Fruit fly (Drosophila melanogaster) whole organism, embryonic: ENCODE data around the gene CG14383.

Experiments
- Antp ChIP-seq: fragments of 200-800 bp; sonication (Bioruptor generic); optimal IDR thresholded peaks from 3 replicates; lab custom pipeline; 2016; ENCODE audit warnings: missing biosample characterization, missing genetic modification characterization
- C15 ChIP-seq: fragments of 200-800 bp; sonication (Bioruptor generic); IDR thresholded peaks from 3 replicates; pipeline ENCODE4 v1.3.6; 2022; ENCODE audit warnings: missing biosample characterization, missing genetic modification characterization
- CG10431 ChIP-seq: fragments of 200-800 bp; sonication (Bioruptor generic); optimal IDR thresholded peaks from 3 replicates; lab custom pipeline; 2018; ENCODE audit warnings: missing biosample characterization, mild to moderate bottlenecking, missing genetic modification characterization
- CG10565 ChIP-seq: fragments of 200-800 bp; sonication (Bioruptor generic); optimal IDR thresholded peaks from 3 replicates; lab custom pipeline; 2016; ENCODE audit warnings: missing biosample characterization, mild to moderate bottlenecking, missing genetic modification characterization
- CG10959 ChIP-seq: fragments of 200-800 bp; sonication (Bioruptor generic); IDR thresholded peaks from 2 replicates; pipeline ENCODE4 v1.3.6; 2022; ENCODE audit warnings: missing biosample characterization, missing genetic modification characterization
- CG11247 ChIP-seq: fragments of 200-800 bp; sonication (Bioruptor generic); IDR thresholded peaks from 2 replicates; pipeline ENCODE4 v1.3.6; 2022; ENCODE audit warnings: missing biosample characterization, missing genetic modification characterization
- CG12391 ChIP-seq: fragments of 200-800 bp; sonication (Bioruptor generic); optimal IDR thresholded peaks from 3 replicates; lab custom pipeline; 2018; ENCODE audit warnings: missing biosample characterization, mild to moderate bottlenecking, missing genetic modification characterization, moderate library complexity
- CG13287 ChIP-seq: fragments of 200-800 bp; sonication (Bioruptor generic); IDR thresholded peaks from 2 replicates; pipeline ENCODE4 v1.3.6; 2022; ENCODE audit warnings: missing biosample characterization, missing genetic modification characterization; ENCODE audit not compliant: partially characterized antibody
- CG15269 ChIP-seq: fragments of 200-800 bp; sonication (Bioruptor generic); optimal IDR thresholded peaks from 2 replicates; lab custom pipeline; 2018; ENCODE audit warnings: missing biosample characterization, mild to moderate bottlenecking, missing genetic modification characterization, moderate library complexity
- CG17802 ChIP-seq: fragments of 200-800 bp; sonication (Bioruptor generic); optimal IDR thresholded peaks from 2 replicates; lab custom pipeline; 2018; ENCODE audit warnings: missing biosample characterization, mild to moderate bottlenecking, missing genetic modification characterization, moderate library complexity
- CG18262 ChIP-seq: fragments of 200-800 bp; optimal IDR thresholded peaks from 3 replicates; lab custom pipeline; 2019; ENCODE audit warnings: missing biosample characterization, mild to moderate bottlenecking, missing genetic modification characterization, moderate library complexity
- CG18764 ChIP-seq: fragments of 200-800 bp; sonication (Bioruptor generic); optimal IDR thresholded peaks from 3 replicates; lab custom pipeline; 2016; ENCODE audit warnings: missing biosample characterization, missing genetic modification characterization
- CG3407 ChIP-seq: fragments of 200-800 bp; sonication (Bioruptor generic); optimal IDR thresholded peaks from 2 replicates; lab custom pipeline; 2018; ENCODE audit warnings: missing biosample characterization, mild to moderate bottlenecking, missing genetic modification characterization
- CG3838 ChIP-seq: fragments of 200-800 bp; sonication (Bioruptor generic); optimal IDR thresholded peaks from 3 replicates; lab custom pipeline; 2016; ENCODE audit warnings: missing biosample characterization, missing genetic modification characterization
- CG4617 ChIP-seq: fragments of 200-800 bp; sonication (Bioruptor generic); optimal IDR thresholded peaks from 3 replicates; lab custom pipeline; 2016; ENCODE audit warnings: missing biosample characterization, missing genetic modification characterization, borderline replicate concordance
- CG4730 ChIP-seq: fragments of 200-800 bp; sonication (Bioruptor generic); IDR thresholded peaks from 2 replicates; pipeline ENCODE4 v1.3.6; 2022; ENCODE audit warnings: missing biosample characterization, missing genetic modification characterization
- CG6254 ChIP-seq: fragments of 200-800 bp; sonication (Bioruptor generic); optimal IDR thresholded peaks from 3 replicates; lab custom pipeline; 2017; ENCODE audit warnings: mild to moderate bottlenecking, missing biosample characterization, missing genetic modification reagents, missing genetic modification characterization
- CG6791 ChIP-seq: fragments of 200-800 bp; sonication (Bioruptor generic); IDR thresholded peaks from 3 replicates; pipeline ENCODE4 v1.3.6; 2022; ENCODE audit warnings: missing biosample characterization, missing genetic modification characterization; ENCODE audit not compliant: partially characterized antibody
- CG9932 ChIP-seq: fragments of 200-800 bp; sonication (Bioruptor generic); IDR thresholded peaks from 2 replicates; pipeline ENCODE4 v1.3.6; 2022; ENCODE audit warnings: missing biosample characterization, missing genetic modification characterization
- D ChIP-seq, 2 experiments: fragments of 200-800 bp in 1 of 2; fragments of >200 bp in 1 of 2; sonication (Bioruptor generic) in 1 of 2; optimal IDR thresholded peaks; 2 replicates in 1 of 2; 3 replicates in 1 of 2; lab custom pipeline; 2017; ENCODE audit warnings: mild to moderate bottlenecking in 1 of 2, missing biosample characterization in 1 of 2, missing genetic modification characterization in 1 of 2, missing genetic modification reagents in 1 of 2
- Deaf1 ChIP-seq: fragments of 200-800 bp; optimal IDR thresholded peaks from 3 replicates; lab custom pipeline; 2019; ENCODE audit warnings: missing biosample characterization, mild to moderate bottlenecking, missing genetic modification characterization, moderate library complexity
- Doc3 ChIP-seq: fragments of 200-800 bp; sonication (Bioruptor generic); IDR thresholded peaks from 3 replicates; pipeline ENCODE4 v1.3.6; 2022; ENCODE audit warnings: missing biosample characterization, missing genetic modification characterization; ENCODE audit not compliant: partially characterized antibody
- Dref ChIP-seq: fragments of 200-800 bp; sonication (Bioruptor generic); IDR thresholded peaks from 2 replicates; pipeline ENCODE4 v1.3.6; 2022; ENCODE audit warnings: missing biosample characterization, missing genetic modification characterization
- E2f1 ChIP-seq: fragments of 200-800 bp; sonication (Bioruptor generic); IDR thresholded peaks from 2 replicates; pipeline ENCODE4 v1.3.6; 2022; ENCODE audit warnings: missing biosample characterization, missing genetic modification characterization
- GATAe ChIP-seq: fragments of 200-800 bp; sonication (Bioruptor generic); conservative IDR thresholded peaks from 2 replicates; pipeline ENCODE4 v1.3.6; 2022; ENCODE audit warnings: missing biosample characterization, missing genetic modification characterization
- Hand ChIP-seq: fragments of 200-800 bp; sonication (Bioruptor generic); optimal IDR thresholded peaks from 2 replicates; lab custom pipeline; 2017; ENCODE audit warnings: mild to moderate bottlenecking, missing biosample characterization, missing genetic modification reagents, missing genetic modification characterization
- Optix ChIP-seq: fragments of 200-800 bp; sonication (Bioruptor generic); IDR thresholded peaks from 3 replicates; pipeline ENCODE4 v1.3.6; 2022; ENCODE audit warnings: missing biosample characterization, missing genetic modification characterization
- Pdp1 ChIP-seq, 2 experiments: fragments of 200-800 bp; sonication (Bioruptor generic); optimal IDR thresholded peaks; 3 replicates each; lab custom pipeline; 2016; ENCODE audit warnings: missing biosample characterization in 2 of 2, missing genetic modification characterization in 2 of 2, mild to moderate bottlenecking in 1 of 2, moderate library complexity in 1 of 2
- Sry-β ChIP-seq: fragments of 200-800 bp; sonication (Bioruptor generic); optimal IDR thresholded peaks from 2 replicates; lab custom pipeline; 2018; ENCODE audit warnings: missing biosample characterization, mild to moderate bottlenecking, missing genetic modification characterization, moderate library complexity
- ash1 ChIP-seq: fragments of 200-800 bp; sonication (Bioruptor generic); optimal IDR thresholded peaks from 2 replicates; lab custom pipeline; 2018; ENCODE audit warnings: missing biosample characterization, mild to moderate bottlenecking, missing genetic modification characterization
- ato ChIP-seq: fragments of 200-800 bp; sonication (Bioruptor generic); IDR thresholded peaks from 2 replicates; pipeline ENCODE4 v1.3.6; 2022; ENCODE audit warnings: missing biosample characterization, missing genetic modification characterization; ENCODE audit not compliant: partially characterized antibody
- az2 ChIP-seq: fragments of 200-800 bp; sonication (Bioruptor generic); optimal IDR thresholded peaks from 3 replicates; lab custom pipeline; 2016; ENCODE audit warnings: missing biosample characterization, missing genetic modification characterization
- da ChIP-seq: fragments of 200-800 bp; sonication (Bioruptor generic); optimal IDR thresholded peaks from 2 replicates; lab custom pipeline; 2016; ENCODE audit warnings: missing biosample characterization, missing genetic modification characterization
- fd96Cb ChIP-seq: fragments of 200-800 bp; sonication (Bioruptor generic); optimal IDR thresholded peaks from 2 replicates; lab custom pipeline; 2018; ENCODE audit warnings: missing biosample characterization, mild to moderate bottlenecking, missing genetic modification characterization, moderate library complexity
- grn ChIP-seq: fragments of 200-800 bp; sonication (Bioruptor generic); optimal IDR thresholded peaks from 3 replicates; lab custom pipeline; 2017; ENCODE audit warnings: missing biosample characterization, missing genetic modification characterization
- her ChIP-seq: fragments of 200-800 bp; sonication (Bioruptor generic); optimal IDR thresholded peaks from 2 replicates; lab custom pipeline; 2016; ENCODE audit warnings: missing biosample characterization, missing genetic modification characterization
- hkb ChIP-seq, 2 experiments: fragments of 200-800 bp in 1 of 2; fragments of >200 bp in 1 of 2; sonication (Bioruptor generic) in 1 of 2; IDR thresholded peaks in 1 of 2; optimal IDR thresholded peaks in 1 of 2; 2 replicates each; pipeline versions ENCODE4 v1.3.6 to Lab custom; 2017 to 2022; ENCODE audit warnings: missing biosample characterization in 1 of 2, missing genetic modification characterization in 1 of 2
- jumu ChIP-seq: fragments of 200-800 bp; sonication (Bioruptor generic); optimal IDR thresholded peaks from 3 replicates; lab custom pipeline; 2016; ENCODE audit warnings: missing biosample characterization, missing genetic modification characterization
- kni ChIP-seq: fragments of 200-800 bp; sonication (Bioruptor generic); optimal IDR thresholded peaks from 3 replicates; lab custom pipeline; 2017; ENCODE audit warnings: mild to moderate bottlenecking, missing biosample characterization, missing genetic modification reagents, missing genetic modification characterization
- onecut ChIP-seq: fragments of 200-800 bp; sonication (Bioruptor generic); IDR thresholded peaks from 2 replicates; pipeline ENCODE4 v1.3.6; 2022; ENCODE audit warnings: missing biosample characterization, missing genetic modification characterization
- psq ChIP-seq: fragments of 200-800 bp; sonication (Bioruptor generic); optimal IDR thresholded peaks from 2 replicates; lab custom pipeline; 2017; ENCODE audit warnings: missing biosample characterization, missing genetic modification characterization
- sens ChIP-seq: fragments of 200-800 bp; sonication (Bioruptor generic); peaks from one replicate; lab custom pipeline; 2016; ENCODE audit warnings: missing biosample characterization, missing genetic modification characterization
- stc ChIP-seq: fragments of 200-800 bp; sonication (Bioruptor generic); IDR thresholded peaks from 2 replicates; pipeline ENCODE4 v1.3.6; 2022; ENCODE audit warnings: missing biosample characterization, missing genetic modification characterization
- zen2 ChIP-seq: fragments of 200-800 bp; sonication (Bioruptor generic); IDR thresholded peaks from 3 replicates; pipeline ENCODE4 v1.3.6; 2022; ENCODE audit warnings: missing biosample characterization, missing genetic modification characterization; ENCODE audit not compliant: partially characterized antibody

Gene CG14383

DNA sequence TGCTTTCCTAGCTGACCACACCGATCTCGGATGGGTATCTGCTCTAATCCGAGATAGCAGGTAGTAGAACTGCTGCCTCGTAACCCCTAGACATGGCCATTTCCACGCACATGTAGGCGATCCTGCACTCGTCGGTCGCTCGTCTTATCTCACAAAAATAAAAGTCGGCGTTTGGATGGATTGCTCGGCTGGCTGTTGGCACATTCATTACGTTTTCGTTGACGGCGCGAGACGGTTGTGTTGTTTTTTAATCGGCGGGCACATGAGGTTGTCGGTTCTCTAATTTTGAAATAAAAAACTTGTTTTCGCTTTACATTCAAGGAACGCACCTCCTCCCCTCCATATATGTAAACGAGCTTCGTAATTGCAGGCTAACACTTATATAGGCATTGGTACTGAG lies 44.0 kb upstream of the CG14383 start, which contains the start of gene ry (continued):
- TF ChIP-seq psq (GFP tag; lab: Kevin White, UChicago) (no peak), Dref (GFP tag; lab: Robert Waterston, UW) (no peak), CG17802 (tag; lab: Kevin White, UChicago) (no peak), CG11247 (GFP tag; lab: Robert Waterston, UW) (no peak), Hand (GFP tag; lab: Kevin White, UChicago) (no peak), CG15269 (no peak), ash1 (GFP tag; lab: Kevin White, UChicago) (no peak), ato (GFP tag; lab: Robert Waterston, UW) (no peak), Deaf1 (tag; lab: Kevin White, UChicago) (peak; percentile 85), E2f1 (no peak), da (no peak), onecut (no peak), Antp (GFP tag; lab: Kevin White, UChicago) (no peak), hkb (optimal IDR thresholded peaks at IDR 0.05; lab: Kevin White, UChicago) (no peak), hkb (GFP tag; IDR thresholded peaks at IDR 0.05; lab: Robert Waterston, UW) (no peak), CG6791 (GFP tag; lab: Robert Waterston, UW) (0 out of 3 replicates have a peak, but pooled peaks have one; percentile 10), az2 (GFP tag; lab: Kevin White, UChicago) (no peak), Doc3 (GFP tag; lab: Robert Waterston, UW) (no peak), stc (GFP tag; lab: Robert Waterston, UW) (no peak), CG6254 (no peak), CG18764 (GFP tag; lab: Kevin White, UChicago) (no peak), CG3838 (no peak), kni (GFP tag; lab: Kevin White, UChicago) (no peak), grn (peak; percentile 33), CG4617 (GFP tag; lab: Kevin White, UChicago) (no peak), C15 (GFP tag; lab: Robert Waterston, UW) (no peak), sens (peak; percentile 24), fd96Cb (tag; lab: Kevin White, UChicago) (no peak), GATAe (GFP tag; lab: Robert Waterston, UW) (no peak), CG10565 (GFP tag; lab: Kevin White, UChicago) (no peak), CG3407 (GFP tag; lab: Kevin White, UChicago) (no peak), zen2 (no peak), CG18262 (tag; lab: Kevin White, UChicago) (no peak), CG4730 (no peak), jumu (no peak), Sry-β (GFP tag; lab: Kevin White, UChicago) (no peak), Optix (GFP tag; lab: Robert Waterston, UW) (peak; percentile 18; the same call in 1 of the 3 replicates), her (GFP tag; lab: Kevin White, UChicago) (no peak), CG13287 (GFP tag; lab: Robert Waterston, UW) (no peak), CG10959 (no peak), CG10431 (no peak), Pdp1 (GFP tag; optimal IDR thresholded peaks at IDR 0.05; lab: Kevin White, UChicago) (peak in 1 of 2 experiments; percentile 73), CG12391 (tag; lab: Kevin White, UChicago) (no peak), CG9932 (no peak), D (optimal IDR thresholded peaks at IDR 0.05; lab: Kevin White, UChicago) (no peak), D (GFP tag; optimal IDR thresholded peaks at IDR 0.05; lab: Kevin White, UChicago) (no peak)
